Worm (Caenorhabditis elegans) whole organism, L3 larva: ENCODE measurements around the gene R160.3.

Experiments
- R02D3.7 ChIP-seq: fragments of 150-350 bp; optimal IDR thresholded peaks from 2 replicates; lab custom pipeline; 2014; ENCODE audit warnings: missing biosample characterization, missing genetic modification characterization
- ZK546.5 ChIP-seq: sonication (generic microtip); optimal IDR thresholded peaks from 2 replicates; lab custom pipeline; 2017; ENCODE audit warnings: missing biosample characterization, missing genetic modification characterization
- ceh-82 ChIP-seq: fragments of 150-350 bp; optimal IDR thresholded peaks from 2 replicates; lab custom pipeline; 2014; ENCODE audit warnings: missing biosample characterization, missing genetic modification characterization
- egl-27 ChIP-seq: sonication (generic microtip); optimal IDR thresholded peaks from 4 replicates; lab custom pipeline; 2017; ENCODE audit warnings: missing biosample characterization, missing genetic modification reagents, missing genetic modification characterization
- elt-1 ChIP-seq: fragments of 150-350 bp; optimal IDR thresholded peaks from 2 replicates; lab custom pipeline; 2014; ENCODE audit warnings: missing biosample characterization, missing genetic modification characterization
- elt-3 ChIP-seq, 3 experiments: fragments of 150-350 bp in 1 of 3; sonication (generic microtip) in 2 of 3; optimal IDR thresholded peaks; 2 replicates in 2 of 3; 4 replicates in 1 of 3; lab custom pipeline; 2014 to 2017; ENCODE audit warnings: missing biosample characterization in 3 of 3, missing genetic modification characterization in 3 of 3
- fkh-10 ChIP-seq: sonication (generic microtip); optimal IDR thresholded peaks from 2 replicates; lab custom pipeline; 2017; ENCODE audit warnings: missing biosample characterization, missing genetic modification reagents, missing genetic modification characterization
- jun-1 ChIP-seq: fragments of 150-350 bp; optimal IDR thresholded peaks from 2 replicates; lab custom pipeline; 2014; ENCODE audit warnings: missing biosample characterization, missing genetic modification reagents, missing genetic modification characterization
- lin-15B ChIP-seq: fragments of 150-350 bp; optimal IDR thresholded peaks from 2 replicates; lab custom pipeline; 2014; ENCODE audit warnings: missing biosample characterization, missing genetic modification characterization
- mdl-1 ChIP-seq: fragments of 150-350 bp; optimal IDR thresholded peaks from 2 replicates; lab custom pipeline; 2014; ENCODE audit warnings: missing biosample characterization, missing genetic modification characterization
- nhr-23 ChIP-seq: fragments of 150-350 bp; optimal IDR thresholded peaks from 2 replicates; lab custom pipeline; 2014; ENCODE audit warnings: missing biosample characterization, missing genetic modification reagents, missing genetic modification characterization
- nhr-28 ChIP-seq: fragments of 150-350 bp; optimal IDR thresholded peaks from 2 replicates; lab custom pipeline; 2014; ENCODE audit warnings: missing biosample characterization, missing genetic modification characterization
- nhr-77 ChIP-seq: fragments of 150-350 bp; optimal IDR thresholded peaks from 2 replicates; lab custom pipeline; 2014; ENCODE audit warnings: missing biosample characterization, missing genetic modification characterization
- unc-62 ChIP-seq: fragments of 150-350 bp; sonication (generic microtip); optimal IDR thresholded peaks from 4 replicates; lab custom pipeline; 2014; ENCODE audit warnings: missing biosample characterization, missing genetic modification reagents, missing genetic modification characterization

- TF ChIP-seq nhr-77 (no peak), unc-62 (no peak), egl-27 (tag; lab: Kevin White, UChicago) (no peak), elt-3 (tag; optimal IDR thresholded peaks at IDR 0.05; lab: Kevin White, UChicago) (no peak), nhr-23 (tag; lab: Kevin White, UChicago) (no peak), mdl-1 (tag; lab: Kevin White, UChicago) (no peak), jun-1 (tag; lab: Kevin White, UChicago) (no peak), nhr-28 (no peak), elt-1 (tag; lab: Kevin White, UChicago) (no peak), fkh-10 (no peak), ceh-82 (tag; lab: Kevin White, UChicago) (no peak), lin-15B (tag; lab: Kevin White, UChicago) (no peak), R02D3.7 (no peak), ZK546.5 (tag; lab: Kevin White, UChicago) (no peak)
Measured at ce11 chrX:4370756-4371155, 4.6 kb upstream of the R160.3 start, which contains the start of gene R160.5.
